Worm (Caenorhabditis elegans): ENCODE results near the gene flr-1.

flr-1 gene

ce11 chrX:13456442-13456841 lies at the start of gene flr-1:
TSS of gene flr-1 (minus strand) at chrX:13456542.
- TF ChIP-seq hmg-4 (GFP tag; optimal IDR thresholded peaks at IDR 0.05) (no peak), ama-1 (optimal IDR thresholded peaks at IDR 0.05) (no peak), pes-1 (GFP tag; IDR thresholded peaks at IDR 0.05) (no peak), flt-1 (GFP tag; IDR thresholded peaks at IDR 0.05) (no peak), ceh-36 (tag; optimal IDR thresholded peaks at IDR 0.05) (no peak), hmbx-1 (tag; optimal IDR thresholded peaks at IDR 0.05) (no peak), aly-1 (tag; optimal IDR thresholded peaks at IDR 0.05) (no peak), ceh-13 (GFP tag; optimal IDR thresholded peaks at IDR 0.05) (no peak), tra-4 (tag; optimal IDR thresholded peaks at IDR 0.05) (no peak), sea-1 (GFP tag; conservative IDR thresholded peaks at IDR 0.05) (no peak), tbx-37 (GFP tag; conservative IDR thresholded peaks at IDR 0.05) (no peak)

- TF ChIP-seq ama-1 (optimal IDR thresholded peaks at IDR 0.05), result no peak
- TF ChIP-seq hnd-1 (tag; optimal IDR thresholded peaks at IDR 0.05), result no peak
- no peak for TF ChIP-seq tbx-11 (GFP tag; IDR thresholded peaks at IDR 0.05)
- no peak for TF ChIP-seq scrt-1 (GFP tag; IDR thresholded peaks at IDR 0.05)
- TF ChIP-seq tbx-37 (GFP tag; conservative IDR thresholded peaks at IDR 0.05), result no peak
- no peak for TF ChIP-seq hmg-4 (GFP tag; optimal IDR thresholded peaks at IDR 0.05)
- TF ChIP-seq aly-1 (tag; optimal IDR thresholded peaks at IDR 0.05), result no peak
- no peak for TF ChIP-seq ets-7 (tag; optimal IDR thresholded peaks at IDR 0.05)
- no peak for TF ChIP-seq B0310.2 (tag; optimal IDR thresholded peaks at IDR 0.05)
- TF ChIP-seq ceh-36 (tag; optimal IDR thresholded peaks at IDR 0.05), result no peak
Measured at ce11 chrX:13506043-13506442, 49.7 kb upstream of the flr-1 start.

ce11 chrX:13505201-13505600 lies 48.9 kb upstream of the flr-1 start:
- TF ChIP-seq pes-1 (GFP tag; IDR thresholded peaks at IDR 0.05), result no peak
- no peak for TF ChIP-seq scrt-1 (GFP tag; IDR thresholded peaks at IDR 0.05)
- no peak for TF ChIP-seq aly-1 (tag; optimal IDR thresholded peaks at IDR 0.05)
- no peak for TF ChIP-seq tra-4 (tag; optimal IDR thresholded peaks at IDR 0.05)
- no peak for TF ChIP-seq tbx-37 (GFP tag; conservative IDR thresholded peaks at IDR 0.05)
- TF ChIP-seq hmbx-1 (tag; optimal IDR thresholded peaks at IDR 0.05), result no peak
- TF ChIP-seq ceh-36 (tag; optimal IDR thresholded peaks at IDR 0.05), result no peak
- TF ChIP-seq flt-1 (GFP tag; IDR thresholded peaks at IDR 0.05), result no peak
- TF ChIP-seq B0310.2 (tag; optimal IDR thresholded peaks at IDR 0.05), result no peak
- no peak for TF ChIP-seq hnd-1 (tag; optimal IDR thresholded peaks at IDR 0.05)
- no peak for TF ChIP-seq ama-1 (optimal IDR thresholded peaks at IDR 0.05)
- no peak for TF ChIP-seq tbx-11 (GFP tag; IDR thresholded peaks at IDR 0.05)

ce11 chrX:13503839-13504238 lies 47.5 kb upstream of the flr-1 start:
- TF ChIP-seq aly-1 (tag; optimal IDR thresholded peaks at IDR 0.05) (no peak), hmg-4 (GFP tag; optimal IDR thresholded peaks at IDR 0.05) (peak; percentile 25)

- TF ChIP-seq tbx-37 (GFP tag; conservative IDR thresholded peaks at IDR 0.05), result no peak
- TF ChIP-seq F13C5.2 (tag; optimal IDR thresholded peaks at IDR 0.05), result peak; percentile 39
- no peak for TF ChIP-seq flt-1 (GFP tag; IDR thresholded peaks at IDR 0.05)
- peak; percentile 34 for TF ChIP-seq hmg-4 (GFP tag; optimal IDR thresholded peaks at IDR 0.05)
Measured at ce11 chrX:13502282-13502681, 45.9 kb upstream of the flr-1 start.

- TF ChIP-seq tbx-37 (GFP tag; conservative IDR thresholded peaks at IDR 0.05), result no peak
- TF ChIP-seq sea-1 (GFP tag; conservative IDR thresholded peaks at IDR 0.05), result no peak
- TF ChIP-seq ceh-36 (tag; optimal IDR thresholded peaks at IDR 0.05), result no peak
- TF ChIP-seq aly-1 (tag; optimal IDR thresholded peaks at IDR 0.05), result no peak
- TF ChIP-seq hmg-4 (GFP tag; optimal IDR thresholded peaks at IDR 0.05), result no peak
- TF ChIP-seq B0310.2 (tag; optimal IDR thresholded peaks at IDR 0.05), result no peak
- no peak for TF ChIP-seq ama-1 (optimal IDR thresholded peaks at IDR 0.05)
- no peak for TF ChIP-seq hnd-1 (tag; optimal IDR thresholded peaks at IDR 0.05)
- no peak for TF ChIP-seq pes-1 (GFP tag; IDR thresholded peaks at IDR 0.05)
- no peak for TF ChIP-seq hmbx-1 (tag; optimal IDR thresholded peaks at IDR 0.05)
- TF ChIP-seq ceh-13 (GFP tag; optimal IDR thresholded peaks at IDR 0.05), result no peak
- no peak for TF ChIP-seq tbx-11 (GFP tag; IDR thresholded peaks at IDR 0.05)
- no peak for TF ChIP-seq F13C5.2 (tag; optimal IDR thresholded peaks at IDR 0.05)
- no peak for TF ChIP-seq tra-4 (tag; optimal IDR thresholded peaks at IDR 0.05)
- TF ChIP-seq flt-1 (GFP tag; IDR thresholded peaks at IDR 0.05), result no peak
- no peak for TF ChIP-seq ets-7 (tag; optimal IDR thresholded peaks at IDR 0.05)
- TF ChIP-seq scrt-1 (GFP tag; IDR thresholded peaks at IDR 0.05), result no peak
Measured at ce11 chrX:13500568-13500967, 44.2 kb upstream of the flr-1 start, which contains the start of gene sad-1. TSS of gene sad-1 (minus strand) at chrX:13500668.

ce11 chrX:13499923-13500322 lies 43.6 kb upstream of the flr-1 start:
- TF ChIP-seq tbx-37 (GFP tag; conservative IDR thresholded peaks at IDR 0.05), result no peak
- TF ChIP-seq aly-1 (tag; optimal IDR thresholded peaks at IDR 0.05), result no peak
- no peak for TF ChIP-seq hmg-4 (GFP tag; optimal IDR thresholded peaks at IDR 0.05)
- TF ChIP-seq F13C5.2 (tag; optimal IDR thresholded peaks at IDR 0.05), result no peak
- TF ChIP-seq pes-1 (GFP tag; IDR thresholded peaks at IDR 0.05), result no peak
- no peak for TF ChIP-seq sea-1 (GFP tag; conservative IDR thresholded peaks at IDR 0.05)
- no peak for TF ChIP-seq tbx-11 (GFP tag; IDR thresholded peaks at IDR 0.05)
- no peak for TF ChIP-seq scrt-1 (GFP tag; IDR thresholded peaks at IDR 0.05)
- no peak for TF ChIP-seq B0310.2 (tag; optimal IDR thresholded peaks at IDR 0.05)
- no peak for TF ChIP-seq ceh-13 (GFP tag; optimal IDR thresholded peaks at IDR 0.05)
- no peak for TF ChIP-seq flt-1 (GFP tag; IDR thresholded peaks at IDR 0.05)
- no peak for TF ChIP-seq hnd-1 (tag; optimal IDR thresholded peaks at IDR 0.05)
- TF ChIP-seq ets-7 (tag; optimal IDR thresholded peaks at IDR 0.05), result no peak
- TF ChIP-seq ceh-36 (tag; optimal IDR thresholded peaks at IDR 0.05), result no peak
- no peak for TF ChIP-seq hmbx-1 (tag; optimal IDR thresholded peaks at IDR 0.05)
- no peak for TF ChIP-seq tra-4 (tag; optimal IDR thresholded peaks at IDR 0.05)
- no peak for TF ChIP-seq ama-1 (optimal IDR thresholded peaks at IDR 0.05)

ce11 chrX:13499098-13499497 lies 42.8 kb upstream of the flr-1 start:
- no peak for TF ChIP-seq scrt-1 (GFP tag; IDR thresholded peaks at IDR 0.05)
- TF ChIP-seq pes-1 (GFP tag; IDR thresholded peaks at IDR 0.05), result no peak
- no peak for TF ChIP-seq tbx-37 (GFP tag; conservative IDR thresholded peaks at IDR 0.05)
- no peak for TF ChIP-seq B0310.2 (tag; optimal IDR thresholded peaks at IDR 0.05)
- no peak for TF ChIP-seq flt-1 (GFP tag; IDR thresholded peaks at IDR 0.05)
- no peak for TF ChIP-seq ets-7 (tag; optimal IDR thresholded peaks at IDR 0.05)
- TF ChIP-seq sea-1 (GFP tag; conservative IDR thresholded peaks at IDR 0.05), result no peak
